Fruit fly (Drosophila melanogaster): Measurements from ENCODE around the gene CG31142.
A peak's percentile ranks its signal among the peaks of the same experiment; 100 is the strongest.

CG31142 gene

dm6 chr3R:23920874-23921539 is 8.0 kb upstream of the CG31142 start (continued):
- TF ChIP-seq crol (GFP tag; IDR thresholded peaks at IDR 0.05): peak; percentile 35
- TF ChIP-seq CG8281 (tag; optimal IDR thresholded peaks at IDR 0.05): no peak
- peak; percentile 26 for TF ChIP-seq ab (GFP tag; optimal IDR thresholded peaks at IDR 0.05)
- peak; percentile 43 for TF ChIP-seq unpg (GFP tag; optimal IDR thresholded peaks at IDR 0.05)
- TF ChIP-seq CG32532 (GFP tag; IDR thresholded peaks at IDR 0.05): peak; percentile 83
- TF ChIP-seq PHDP (tag; optimal IDR thresholded peaks at IDR 0.05): peak; percentile 55
- TF ChIP-seq CG7928 (GFP tag; optimal IDR thresholded peaks at IDR 0.05): no peak
- peak; percentile 28 for TF ChIP-seq CG31365 (tag; optimal IDR thresholded peaks at IDR 0.05)
- peak; percentile 35 for TF ChIP-seq Side (GFP tag; optimal IDR thresholded peaks at IDR 0.05)
- no peak for TF ChIP-seq GATAe (GFP tag; conservative IDR thresholded peaks at IDR 0.05)
- peak; percentile 87 for TF ChIP-seq mirr (GFP tag; optimal IDR thresholded peaks at IDR 0.05)
- peak; percentile 56 for TF ChIP-seq al (GFP tag; IDR thresholded peaks at IDR 0.05)
- TF ChIP-seq C15 (GFP tag; IDR thresholded peaks at IDR 0.05): peak; percentile 48; the same call in 1 of the 3 replicates
- peak; percentile 66 for TF ChIP-seq CG11247 (GFP tag; IDR thresholded peaks at IDR 0.05)
- TF ChIP-seq oc (tag; optimal IDR thresholded peaks at IDR 0.05): peak; percentile 59
- peak; percentile 14 for TF ChIP-seq Hey (tag; optimal IDR thresholded peaks at IDR 0.05)
- TF ChIP-seq YL-1 (GFP tag; optimal IDR thresholded peaks at IDR 0.05): no peak
- peak; percentile 16 for TF ChIP-seq Xbp1 (GFP tag; optimal IDR thresholded peaks at IDR 0.05)
- 0 out of 2 replicates have a peak, but pooled peaks have one; percentile 11 for TF ChIP-seq CG32767 (GFP tag; IDR thresholded peaks at IDR 0.05)
- TF ChIP-seq Dfd (GFP tag; optimal IDR thresholded peaks at IDR 0.05): no peak
- TF ChIP-seq gem (tag; optimal IDR thresholded peaks at IDR 0.05): peak; percentile 39
- TF ChIP-seq br (optimal IDR thresholded peaks at IDR 0.05): no peak
- peak; percentile 76 for TF ChIP-seq caup (GFP tag; optimal IDR thresholded peaks at IDR 0.05; ENCODE audit: severe bottlenecking)
- TF ChIP-seq H2.0 (GFP tag; IDR thresholded peaks at IDR 0.05): peak; percentile 44
- TF ChIP-seq mam (GFP tag; optimal IDR thresholded peaks at IDR 0.05): peak; percentile 40
- TF ChIP-seq CG15696 (tag; optimal IDR thresholded peaks at IDR 0.05): peak; percentile 19
- TF ChIP-seq vvl (GFP tag; IDR thresholded peaks at IDR 0.05): peak; percentile 73
- peak; percentile 44 for TF ChIP-seq lilli (GFP tag; optimal IDR thresholded peaks at IDR 0.05)
- 0 out of 3 replicates have a peak, but pooled peaks have one; percentile 40 for TF ChIP-seq otp (GFP tag; IDR thresholded peaks at IDR 0.05)
- peak; percentile 55 for TF ChIP-seq shn (GFP tag; optimal IDR thresholded peaks at IDR 0.05)
- peak; percentile 57 for TF ChIP-seq stc (GFP tag; IDR thresholded peaks at IDR 0.05)
- peak; percentile 78 for TF ChIP-seq CG31224 (GFP tag; IDR thresholded peaks at IDR 0.05)
- peak; percentile 17 for TF ChIP-seq CG18011 (GFP tag; optimal IDR thresholded peaks at IDR 0.05)
- TF ChIP-seq Rx (GFP tag; IDR thresholded peaks at IDR 0.05): peak; percentile 33
- TF ChIP-seq CG9817 (tag; optimal IDR thresholded peaks at IDR 0.05): peak; percentile 72
- peak; percentile 3 for TF ChIP-seq CG12391 (tag; optimal IDR thresholded peaks at IDR 0.05)
- 0 out of 2 replicates have a peak, but pooled peaks have one; percentile 15 for TF ChIP-seq CG4730 (GFP tag; IDR thresholded peaks at IDR 0.05)
- TF ChIP-seq Hr51 (GFP tag; optimal IDR thresholded peaks at IDR 0.05): peak; percentile 17 to 59
- peak; percentile 58 for TF ChIP-seq CG2678 (tag; optimal IDR thresholded peaks at IDR 0.05)
- TF ChIP-seq CG9609 (GFP tag; optimal IDR thresholded peaks at IDR 0.05): peak; percentile 13
- TF ChIP-seq her (GFP tag; optimal IDR thresholded peaks at IDR 0.05): peak; percentile 76
- TF ChIP-seq CG2120 (GFP tag; optimal IDR thresholded peaks at IDR 0.05): peak; percentile 76
- TF ChIP-seq Trl (optimal IDR thresholded peaks at IDR 0.05): no peak
- TF ChIP-seq Trl (GFP tag; optimal IDR thresholded peaks at IDR 0.05): peak; percentile 14
- 0 out of 3 replicates have a peak, but pooled peaks have one; percentile 16 for TF ChIP-seq CG11093 (GFP tag; IDR thresholded peaks at IDR 0.05)
- TF ChIP-seq nau (GFP tag; optimal IDR thresholded peaks at IDR 0.05): peak; percentile 43
- TF ChIP-seq Chrac-16 (GFP tag; optimal IDR thresholded peaks at IDR 0.05): peak; percentile 9
- TF ChIP-seq CG34376 (GFP tag; optimal IDR thresholded peaks at IDR 0.05): peak; percentile 55
- TF ChIP-seq Dbx (GFP tag; IDR thresholded peaks at IDR 0.05): peak; percentile 78; the same call in 2 of the 3 replicates
- peak; percentile 89 for TF ChIP-seq ci (GFP tag; IDR thresholded peaks at IDR 0.05)

All from whole organism, embryonic.